Comparison of ENCODE assay signal across 1 fruit fly cellular context in genomic region chr3L:1094123-1094522, dm6.
TF ChIP-seq lines count a peak whose summit lies in the region.

No protein-coding gene starts in this region.

TF ChIP-seq in whole organism, prepupa, 60 proteins besides CTCF, POLR2A, EP300 and RAD21 (continued from another document):
- no peak for TF ChIP-seq Sox15 (GFP tag; optimal IDR thresholded peaks at IDR 0.05; lab: Kevin White, UChicago)
